Fruit fly (Drosophila melanogaster): ENCODE measurements around the gene HisRS.

HisRS gene

dm6 chrX:18515988-18516541 lies 837 bp downstream of the HisRS start:
- TF ChIP-seq Ets98B (GFP tag; IDR thresholded peaks at IDR 0.05): no peak
- no peak for TF ChIP-seq CG15710 (tag; optimal IDR thresholded peaks at IDR 0.05)
- TF ChIP-seq Snoo (tag; optimal IDR thresholded peaks at IDR 0.05): no peak
- TF ChIP-seq D1 (tag; optimal IDR thresholded peaks at IDR 0.05): no peak
- TF ChIP-seq CG13204 (GFP tag; optimal IDR thresholded peaks at IDR 0.05): no peak
- TF ChIP-seq fd96Ca (GFP tag; IDR thresholded peaks at IDR 0.05): 0 out of 3 replicates have a peak, but pooled peaks have one; percentile 42
- TF ChIP-seq EcR (GFP tag; optimal IDR thresholded peaks at IDR 0.05): no peak
- no peak for TF ChIP-seq Pif1A (GFP tag; optimal IDR thresholded peaks at IDR 0.05)
- no peak for TF ChIP-seq CG17806 (tag; optimal IDR thresholded peaks at IDR 0.05)
- no peak for TF ChIP-seq CG9948 (tag; optimal IDR thresholded peaks at IDR 0.05)
- no peak for TF ChIP-seq gl (tag; optimal IDR thresholded peaks at IDR 0.05)
- no peak for TF ChIP-seq CG10348 (GFP tag; IDR thresholded peaks at IDR 0.05)
- peak; percentile 15; the same call in 1 of the 2 replicates for TF ChIP-seq CG12605 (GFP tag; IDR thresholded peaks at IDR 0.05)
- no peak for TF ChIP-seq Pif1B (GFP tag; optimal IDR thresholded peaks at IDR 0.05)
- no peak for TF ChIP-seq CG32121 (GFP tag; IDR thresholded peaks at IDR 0.05)
- no peak for TF ChIP-seq CG34367 (tag; optimal IDR thresholded peaks at IDR 0.05)
- peak; percentile 68 for TF ChIP-seq CG4496 (GFP tag; IDR thresholded peaks at IDR 0.05)
- no peak for TF ChIP-seq rn (GFP tag; IDR thresholded peaks at IDR 0.05)
- no peak for TF ChIP-seq CG8301 (tag; optimal IDR thresholded peaks at IDR 0.05)
- peak; percentile 9 for TF ChIP-seq CG14655 (GFP tag; optimal IDR thresholded peaks at IDR 0.05)
- TF ChIP-seq CG8159 (tag; optimal IDR thresholded peaks at IDR 0.05): peak; percentile 21

dm6 chrX:18517415-18517814 lies 2.2 kb downstream of the HisRS start:
- peak; percentile 48 for TF ChIP-seq CG13204 (GFP tag; optimal IDR thresholded peaks at IDR 0.05)
- no peak for TF ChIP-seq CG17806 (tag; optimal IDR thresholded peaks at IDR 0.05)
- TF ChIP-seq CG12605 (GFP tag; IDR thresholded peaks at IDR 0.05): peak; percentile 48; the same call in 1 of the 2 replicates
- peak; percentile 77 for TF ChIP-seq CG4496 (GFP tag; IDR thresholded peaks at IDR 0.05)
- TF ChIP-seq Ets98B (GFP tag; IDR thresholded peaks at IDR 0.05): peak; percentile 64
- no peak for TF ChIP-seq Snoo (tag; optimal IDR thresholded peaks at IDR 0.05)
- TF ChIP-seq CG10348 (GFP tag; IDR thresholded peaks at IDR 0.05): no peak
- no peak for TF ChIP-seq gl (tag; optimal IDR thresholded peaks at IDR 0.05)
- peak; percentile 6 for TF ChIP-seq CG15710 (tag; optimal IDR thresholded peaks at IDR 0.05)
- TF ChIP-seq CG14655 (GFP tag; optimal IDR thresholded peaks at IDR 0.05): peak; percentile 10
- TF ChIP-seq rn (GFP tag; IDR thresholded peaks at IDR 0.05): no peak
- TF ChIP-seq CG32121 (GFP tag; IDR thresholded peaks at IDR 0.05): peak; percentile 28; the same call in 1 of the 2 replicates

DNA sequence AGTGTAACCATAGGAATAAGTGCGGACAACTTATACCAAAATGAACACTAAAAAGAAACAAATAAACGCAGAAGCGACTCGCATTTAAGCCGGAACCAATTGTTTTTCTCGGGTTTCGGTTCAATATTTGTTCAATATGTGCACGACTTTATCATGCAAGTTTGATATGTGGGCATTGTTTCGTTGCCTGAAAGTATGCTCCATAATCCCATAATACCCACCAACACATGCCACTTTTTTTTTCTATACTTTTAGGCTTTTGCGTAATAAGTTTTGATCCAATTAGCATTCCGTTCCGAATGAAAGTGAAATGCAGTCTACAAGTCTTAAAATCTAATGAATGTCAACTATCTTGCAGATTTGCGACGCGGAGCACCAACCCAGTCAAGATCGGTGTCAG lies 5.1 kb downstream of the HisRS start:
- no peak for TF ChIP-seq CG17806 (tag; optimal IDR thresholded peaks at IDR 0.05)
- TF ChIP-seq Ets98B (GFP tag; IDR thresholded peaks at IDR 0.05): no peak
- no peak for TF ChIP-seq CG13204 (GFP tag; optimal IDR thresholded peaks at IDR 0.05)
- TF ChIP-seq fd96Ca (GFP tag; IDR thresholded peaks at IDR 0.05): no peak
- no peak for TF ChIP-seq Pif1B (GFP tag; optimal IDR thresholded peaks at IDR 0.05)
- no peak for TF ChIP-seq CG14655 (GFP tag; optimal IDR thresholded peaks at IDR 0.05)
- no peak for TF ChIP-seq CG12605 (GFP tag; IDR thresholded peaks at IDR 0.05)
- no peak for TF ChIP-seq CG8301 (tag; optimal IDR thresholded peaks at IDR 0.05)
- no peak for TF ChIP-seq CG4496 (GFP tag; IDR thresholded peaks at IDR 0.05)
- TF ChIP-seq Pif1A (GFP tag; optimal IDR thresholded peaks at IDR 0.05): no peak
- TF ChIP-seq D1 (tag; optimal IDR thresholded peaks at IDR 0.05): no peak
- no peak for TF ChIP-seq CG32121 (GFP tag; IDR thresholded peaks at IDR 0.05)
- TF ChIP-seq CG34367 (tag; optimal IDR thresholded peaks at IDR 0.05): no peak
- TF ChIP-seq CG15710 (tag; optimal IDR thresholded peaks at IDR 0.05): no peak
- no peak for TF ChIP-seq CG8159 (tag; optimal IDR thresholded peaks at IDR 0.05)
- TF ChIP-seq EcR (GFP tag; optimal IDR thresholded peaks at IDR 0.05): no peak
- TF ChIP-seq CG10348 (GFP tag; IDR thresholded peaks at IDR 0.05): no peak
- no peak for TF ChIP-seq rn (GFP tag; IDR thresholded peaks at IDR 0.05)

DNA sequence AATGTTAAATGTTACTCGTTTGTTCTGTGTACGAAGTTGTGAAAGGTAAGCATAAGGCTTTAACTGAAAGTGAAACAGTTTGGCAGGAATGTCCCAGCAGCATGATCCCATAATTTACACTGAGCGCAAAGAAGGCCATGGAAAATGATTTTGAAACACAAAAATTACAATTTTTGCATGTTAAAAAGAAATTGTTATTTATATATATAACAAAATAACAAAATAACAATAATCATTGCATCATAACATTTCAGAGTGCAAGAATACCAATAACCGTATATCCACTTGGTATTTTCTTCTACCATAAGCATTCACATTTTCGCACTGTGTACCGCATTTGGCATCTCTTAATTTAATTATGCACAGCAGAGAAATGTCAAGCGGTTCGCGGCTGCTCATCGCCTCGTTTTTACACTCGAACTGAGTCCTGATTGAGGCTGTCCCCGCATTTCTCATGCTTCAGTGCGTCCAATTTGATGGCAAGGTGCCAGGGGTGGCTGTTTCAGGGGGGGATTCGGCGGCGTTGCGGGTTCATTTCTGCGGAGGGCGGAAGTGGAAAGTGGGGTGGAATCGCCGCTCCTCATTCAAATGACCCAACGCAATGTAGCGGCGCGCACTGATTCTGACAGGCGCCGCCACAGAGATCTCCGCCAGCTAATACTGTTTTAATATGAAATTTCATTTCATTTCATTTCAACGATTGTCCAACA lies 7.3 kb downstream of the HisRS start, which contains the start of gene CG6481:
Gene CG6481, minus strand, starts transcription at position 51 of the 710 bp plus-strand sequence.
- TF ChIP-seq CG17806 (tag; optimal IDR thresholded peaks at IDR 0.05): peak; percentile 8
- TF ChIP-seq CG13204 (GFP tag; optimal IDR thresholded peaks at IDR 0.05): no peak
- no peak for TF ChIP-seq CG15710 (tag; optimal IDR thresholded peaks at IDR 0.05)
- no peak for TF ChIP-seq fd96Ca (GFP tag; IDR thresholded peaks at IDR 0.05)

DNA sequence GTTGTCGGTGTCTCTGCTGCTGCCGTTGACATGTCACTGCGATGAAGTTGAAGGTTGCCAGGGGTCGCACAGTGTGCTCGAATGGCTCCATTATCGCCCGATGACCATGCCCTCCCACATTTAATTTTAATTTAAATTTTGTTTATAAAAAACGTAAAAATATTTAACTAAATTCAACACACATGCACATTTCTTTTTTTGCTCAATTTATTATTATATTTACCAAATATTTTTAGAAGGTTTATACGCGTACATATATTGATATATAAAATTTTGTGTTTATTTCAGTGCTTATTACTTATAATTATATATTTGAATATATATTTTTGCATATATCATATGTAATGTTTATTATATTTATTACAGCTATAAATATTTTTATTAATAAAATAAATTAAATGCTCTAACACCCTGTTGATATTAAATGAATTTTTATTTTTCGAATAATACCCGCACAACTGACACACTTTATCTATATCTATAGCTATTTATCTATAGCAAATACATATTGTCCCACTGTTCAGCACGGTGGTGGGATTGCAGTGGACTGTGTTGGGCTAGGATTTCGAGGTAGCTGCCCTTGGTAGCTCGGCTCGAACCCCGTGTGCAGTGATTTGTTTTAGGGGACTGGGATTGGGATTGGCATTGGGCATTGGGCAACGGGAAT lies 8.1 kb downstream of the HisRS start:
- TF ChIP-seq CG14655 (GFP tag; optimal IDR thresholded peaks at IDR 0.05): no peak
- TF ChIP-seq CG17806 (tag; optimal IDR thresholded peaks at IDR 0.05): no peak
- no peak for TF ChIP-seq Pif1B (GFP tag; optimal IDR thresholded peaks at IDR 0.05)
- no peak for TF ChIP-seq fd96Ca (GFP tag; IDR thresholded peaks at IDR 0.05)
- TF ChIP-seq CG13204 (GFP tag; optimal IDR thresholded peaks at IDR 0.05): no peak
- TF ChIP-seq CG12605 (GFP tag; IDR thresholded peaks at IDR 0.05): no peak
- TF ChIP-seq CG34367 (tag; optimal IDR thresholded peaks at IDR 0.05): no peak
- no peak for TF ChIP-seq rn (GFP tag; IDR thresholded peaks at IDR 0.05)
- TF ChIP-seq CG9948 (tag; optimal IDR thresholded peaks at IDR 0.05): no peak
- TF ChIP-seq CG8301 (tag; optimal IDR thresholded peaks at IDR 0.05): no peak
- no peak for TF ChIP-seq Pif1A (GFP tag; optimal IDR thresholded peaks at IDR 0.05)
- TF ChIP-seq CG8159 (tag; optimal IDR thresholded peaks at IDR 0.05): no peak
- TF ChIP-seq CG32121 (GFP tag; IDR thresholded peaks at IDR 0.05): no peak
- TF ChIP-seq Snoo (tag; optimal IDR thresholded peaks at IDR 0.05): no peak
- TF ChIP-seq CG15710 (tag; optimal IDR thresholded peaks at IDR 0.05): no peak

Measured in whole organism, pupa.